Fruit fly (Drosophila melanogaster) whole organism, larva: Measurements from ENCODE around the gene app.

Experiments
- noc ChIP-seq: fragments of 200-800 bp; sonication (Bioruptor generic); optimal IDR thresholded peaks from 3 replicates; lab custom pipeline; 2019; ENCODE audit warnings: missing biosample characterization, mild to moderate bottlenecking, missing genetic modification characterization, moderate library complexity

Gene app

DNA sequence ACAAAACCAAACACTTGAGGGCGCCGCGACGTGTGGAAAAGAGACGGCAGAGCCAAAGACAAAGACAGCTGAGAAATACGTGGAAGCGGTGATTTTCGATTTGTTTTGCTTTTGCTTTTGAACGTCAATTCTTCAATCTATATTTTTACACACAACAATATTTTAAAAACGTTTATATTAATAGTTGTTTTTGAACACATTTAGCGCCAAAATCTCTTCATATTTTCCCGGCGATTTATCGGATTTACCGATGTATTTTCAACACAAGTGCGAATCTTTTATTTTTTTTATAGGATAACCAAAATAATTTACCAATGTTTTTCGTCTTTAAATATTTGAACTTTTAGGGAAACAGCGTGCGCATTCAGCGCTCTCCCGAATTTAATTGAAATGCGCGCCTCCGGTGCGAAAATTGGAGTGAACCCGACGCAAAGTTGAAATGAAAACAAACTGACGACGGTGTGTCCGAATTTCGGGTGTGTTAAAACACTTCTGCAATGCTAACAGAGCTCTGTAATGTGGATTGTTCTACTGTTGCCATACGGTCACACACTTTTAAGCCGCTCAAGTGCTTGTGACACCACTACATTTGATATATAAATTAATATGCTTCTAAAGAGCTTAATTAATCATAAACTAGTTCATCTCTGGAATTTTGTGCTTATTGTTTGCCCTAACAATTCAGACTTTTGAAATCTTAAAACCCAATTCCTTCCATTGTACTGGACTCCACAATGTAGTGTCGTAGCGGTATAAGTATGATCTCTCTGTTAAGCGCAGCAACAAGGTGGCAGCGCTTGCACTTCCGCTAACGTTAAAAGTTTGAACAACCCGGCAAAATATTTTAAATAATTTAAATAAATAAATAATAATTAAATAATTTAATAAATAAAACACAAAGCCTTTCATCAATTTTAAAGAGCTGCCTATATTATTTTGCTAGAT, at the start of gene app:
Gene app, minus strand, starts transcription at position 499 of the 945 bp plus-strand sequence.
- peak; percentile 84 for TF ChIP-seq noc (tag; lab: Kevin White, UChicago)

DNA sequence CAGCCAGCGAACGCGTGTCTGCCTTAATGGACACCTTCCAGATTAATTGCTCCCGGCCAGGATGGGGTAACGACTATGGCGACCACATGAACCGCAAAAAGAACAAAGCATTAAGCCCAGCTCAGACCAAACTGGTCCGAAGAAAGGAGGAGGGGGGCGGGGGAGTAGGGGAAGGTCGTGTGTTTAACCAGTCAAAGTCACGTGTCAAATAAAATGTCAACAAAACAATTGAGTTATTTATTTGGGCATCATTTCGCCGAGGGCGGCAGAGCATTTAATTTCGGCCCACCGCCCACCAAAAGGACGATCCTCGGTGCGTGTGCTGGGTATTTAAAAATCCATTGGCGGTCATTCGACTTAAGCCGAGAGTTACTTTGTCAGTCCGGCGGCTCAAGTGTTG, 46.6 kb upstream of the app start:
- no peak for TF ChIP-seq noc (tag; lab: Kevin White, UChicago)

DNA sequence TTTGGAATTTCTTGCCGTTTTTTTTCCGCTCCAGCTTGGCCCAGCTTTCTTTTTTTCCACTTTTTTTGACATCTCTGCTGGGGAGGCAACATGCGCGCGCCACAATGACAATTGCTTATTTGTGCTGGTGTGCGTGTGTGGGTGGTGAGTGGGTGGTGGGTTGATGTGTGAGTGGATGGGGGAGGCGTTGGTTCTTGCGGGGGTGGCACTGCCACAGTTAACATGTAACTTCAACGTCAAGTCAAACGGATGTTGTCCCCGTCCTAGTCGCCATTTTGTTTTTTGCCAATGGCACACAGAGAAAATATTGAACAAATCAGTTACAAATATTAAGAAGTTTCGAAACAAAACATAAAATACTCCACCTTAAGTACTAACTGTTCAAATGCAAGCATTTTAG, 43.9 kb upstream of the app start, which contains the start of gene CG44355:
Gene CG44355, plus strand, starts transcription at position 301 of the 400 bp plus-strand sequence.
- TF ChIP-seq noc (tag; lab: Kevin White, UChicago) = no peak

DNA sequence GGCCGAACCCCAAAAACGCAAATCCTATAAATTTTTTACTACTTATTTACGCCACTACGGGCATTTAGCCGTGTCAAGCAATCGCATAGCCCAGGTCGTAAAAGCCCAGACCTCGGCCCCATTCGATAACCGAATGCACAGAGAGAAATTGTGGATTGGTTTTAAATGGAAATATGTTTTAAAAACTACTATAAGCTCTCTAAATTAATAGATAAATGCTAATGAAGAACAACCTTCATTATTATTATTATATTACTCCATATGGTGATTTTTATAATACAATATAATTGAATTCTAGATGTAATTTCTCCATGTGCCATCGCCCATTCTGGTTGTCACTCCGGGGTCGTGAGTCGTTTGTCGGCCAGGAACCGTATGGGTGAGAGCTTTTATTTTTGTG, 39.3 kb upstream of the app start:
- TF ChIP-seq noc (tag; lab: Kevin White, UChicago) = no peak

DNA sequence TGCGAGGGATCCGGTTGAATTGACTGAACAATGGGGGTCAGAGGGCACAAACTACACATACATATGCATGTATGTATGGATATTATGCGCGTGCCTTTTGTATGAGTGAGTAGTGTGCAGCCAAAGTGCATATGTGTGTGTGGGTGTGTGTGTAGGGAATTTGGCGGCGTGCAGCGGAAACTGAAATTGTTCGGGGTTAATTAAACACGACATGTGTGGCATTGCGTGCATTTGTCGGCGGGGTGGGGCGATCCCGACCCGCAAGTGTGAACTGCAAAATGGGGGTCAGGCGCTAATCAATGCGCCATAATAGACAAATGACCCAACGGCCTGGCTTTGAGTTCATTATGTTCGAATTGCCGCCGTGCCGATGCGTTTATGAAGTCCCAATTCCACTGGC, 31.5 kb upstream of the app start:
- no peak for TF ChIP-seq noc (tag; lab: Kevin White, UChicago)

- no peak for TF ChIP-seq noc (tag; lab: Kevin White, UChicago)
Observed at dm6 chr3L:12296073-12296527, 29.5 kb upstream of the app start, which contains the start of gene CG4328. TSS of gene CG4328 (minus strand) at chr3L:12296123.

dm6 chr3L:12294602-12295001, 28.0 kb upstream of the app start:
- no peak for TF ChIP-seq noc (tag; lab: Kevin White, UChicago)

dm6 chr3L:12290556-12290955, 23.9 kb upstream of the app start:
- TF ChIP-seq noc (tag; lab: Kevin White, UChicago) = no peak

dm6 chr3L:12289664-12290063, 23.0 kb upstream of the app start:
- TF ChIP-seq noc (tag; lab: Kevin White, UChicago) = no peak

DNA sequence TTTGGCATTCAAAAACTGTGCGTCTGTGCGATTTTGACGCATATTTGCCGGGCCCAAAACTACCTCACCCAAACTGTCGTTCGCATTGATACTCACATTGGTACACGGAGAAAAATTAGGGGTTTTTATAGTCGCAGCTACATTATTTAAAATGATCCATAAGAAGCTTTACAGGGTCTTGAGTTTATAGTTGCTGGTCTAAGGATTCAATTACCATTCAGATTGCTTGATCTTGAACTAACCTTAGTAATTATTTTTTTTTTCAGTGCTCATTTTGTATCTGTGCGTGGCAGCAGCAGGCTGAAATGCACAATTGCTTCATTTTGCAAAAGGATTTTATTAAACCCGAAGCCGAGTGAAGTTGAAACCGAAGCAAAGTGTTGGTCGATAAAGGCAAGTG, 20.7 kb upstream of the app start:
- TF ChIP-seq noc (tag; lab: Kevin White, UChicago) = no peak

DNA sequence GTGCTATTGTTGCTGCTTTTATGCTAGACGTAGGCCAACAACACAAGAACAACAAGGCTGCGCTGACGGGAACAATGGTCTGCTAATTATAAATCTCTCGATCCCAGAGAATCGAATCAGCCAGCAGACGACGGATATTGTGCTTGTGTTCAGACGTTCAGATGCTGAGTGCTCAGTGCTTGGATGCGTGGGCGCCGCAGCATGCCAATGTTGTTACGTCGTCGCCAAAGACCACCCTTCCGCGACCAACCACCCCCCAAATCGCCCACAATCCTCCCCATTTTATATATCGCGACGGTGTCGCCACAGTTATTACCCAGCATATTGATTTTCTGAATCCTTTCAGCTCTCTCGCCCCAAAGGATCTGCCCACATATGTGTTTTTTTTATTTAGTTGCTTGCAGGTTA, 11.2 kb upstream of the app start:
- TF ChIP-seq noc (tag; lab: Kevin White, UChicago) = no peak

dm6 chr3L:12277054-12277879, 10.6 kb upstream of the app start, which contains the start of the genes Sms and INPP5E:
TSS of gene Sms (minus strand) at chr3L:12277251.
TSS of gene INPP5E (plus strand) at chr3L:12277655.
- no peak for TF ChIP-seq noc (tag; lab: Kevin White, UChicago)

- no peak for TF ChIP-seq noc (tag; lab: Kevin White, UChicago)
Observed at dm6 chr3L:12276495-12276894, 9.9 kb upstream of the app start.

dm6 chr3L:12275572-12276042, 9.0 kb upstream of the app start:
- peak; percentile 83 for TF ChIP-seq noc (tag; lab: Kevin White, UChicago)

dm6 chr3L:12271195-12271618, 4.6 kb upstream of the app start, which contains the start of gene Pbgs:
TSS of gene Pbgs (minus strand) at chr3L:12271345.
- TF ChIP-seq noc (tag; lab: Kevin White, UChicago) = no peak

DNA sequence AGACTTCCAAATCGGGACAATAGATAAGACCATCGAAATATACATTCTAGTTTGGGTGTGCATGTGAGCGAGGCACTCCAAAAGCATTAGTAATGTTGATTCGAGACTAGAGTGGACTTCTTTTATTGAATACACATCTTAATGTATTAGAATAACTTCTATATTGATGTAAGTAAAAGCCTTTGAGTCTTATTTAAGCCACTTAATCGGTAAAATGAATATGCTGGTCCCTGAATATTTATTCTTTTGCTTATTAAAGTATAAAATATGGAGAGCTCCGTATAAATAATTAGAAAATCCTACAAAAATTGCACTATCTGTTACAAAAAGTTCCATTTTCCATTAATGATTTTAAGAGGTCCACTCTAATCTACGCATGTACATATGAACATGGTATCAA, 3.2 kb upstream of the app start:
- peak; percentile 96 for TF ChIP-seq noc (tag; lab: Kevin White, UChicago)
